Worm (Caenorhabditis elegans): ENCODE data around the gene srsx-15.

srsx-15 gene

ce11 chrIV:5649073-5649583 lies 25.5 kb upstream of the srsx-15 start, which contains the start of gene csn-5:
Gene csn-5 (plus strand): TSS chrIV:5649533.
- TF ChIP-seq lin-15B (tag; optimal IDR thresholded peaks at IDR 0.05) (peak; percentile 20), nhr-76 (tag; optimal IDR thresholded peaks at IDR 0.05) (no peak), pha-4 (tag; optimal IDR thresholded peaks at IDR 0.05) (peak; percentile 56), pqm-1 (tag; optimal IDR thresholded peaks at IDR 0.05) (no peak), nfya-1 (tag; optimal IDR thresholded peaks at IDR 0.05; ENCODE audit: insufficient read depth) (peak; percentile 15), eor-1 (tag; optimal IDR thresholded peaks at IDR 0.05) (no peak), R02D3.7 (tag; optimal IDR thresholded peaks at IDR 0.05) (peak; percentile 90)

- TF ChIP-seq lin-15B (tag; optimal IDR thresholded peaks at IDR 0.05): no peak
- no peak for TF ChIP-seq nhr-67 (tag; optimal IDR thresholded peaks at IDR 0.05)
- no peak for TF ChIP-seq nhr-25 (tag; optimal IDR thresholded peaks at IDR 0.05)
- TF ChIP-seq unc-62 (GFP tag; optimal IDR thresholded peaks at IDR 0.05): no peak
- no peak for TF ChIP-seq fkh-10 (GFP tag; optimal IDR thresholded peaks at IDR 0.05)
- no peak for TF ChIP-seq nhr-11 (tag; optimal IDR thresholded peaks at IDR 0.05)
- no peak for TF ChIP-seq nhr-23 (tag; optimal IDR thresholded peaks at IDR 0.05)
- TF ChIP-seq nhr-28 (tag; optimal IDR thresholded peaks at IDR 0.05): no peak
- no peak for TF ChIP-seq elt-2 (tag; optimal IDR thresholded peaks at IDR 0.05)
- TF ChIP-seq eor-1 (tag; optimal IDR thresholded peaks at IDR 0.05): no peak
- no peak for TF ChIP-seq ceh-28 (tag; optimal IDR thresholded peaks at IDR 0.05)
- no peak for TF ChIP-seq elt-3 (tag; optimal IDR thresholded peaks at IDR 0.05)
- TF ChIP-seq nhr-76 (tag; optimal IDR thresholded peaks at IDR 0.05): no peak
- no peak for TF ChIP-seq egl-5 (tag; optimal IDR thresholded peaks at IDR 0.05)
- TF ChIP-seq sea-2 (GFP tag; optimal IDR thresholded peaks at IDR 0.05): no peak
- TF ChIP-seq R02D3.7 (tag; optimal IDR thresholded peaks at IDR 0.05): no peak
These were observed 22.0 kb upstream of the srsx-15 start, which contains the start of the genes srd-8 and B0547.2 for ce11 chrIV:5645514-5646052. Gene srd-8 (minus strand): TSS chrIV:5645614. Gene B0547.2 (plus strand): TSS chrIV:5646002.

ce11 chrIV:5635551-5635950 lies 11.9 kb upstream of the srsx-15 start, which contains the start of gene srd-13:
Gene srd-13 (minus strand): TSS chrIV:5635651.
- TF ChIP-seq nhr-25 (tag; optimal IDR thresholded peaks at IDR 0.05) (no peak), jun-1 (tag; optimal IDR thresholded peaks at IDR 0.05) (no peak), lin-15B (tag; optimal IDR thresholded peaks at IDR 0.05) (no peak), nhr-77 (tag; optimal IDR thresholded peaks at IDR 0.05) (no peak), nhr-28 (tag; optimal IDR thresholded peaks at IDR 0.05) (no peak), unc-39 (tag; optimal IDR thresholded peaks at IDR 0.05) (no peak)

ce11 chrIV:5632536-5632935 lies 8.9 kb upstream of the srsx-15 start:
- no peak for TF ChIP-seq egl-27 (tag; optimal IDR thresholded peaks at IDR 0.05)
- TF ChIP-seq eor-1 (tag; optimal IDR thresholded peaks at IDR 0.05): no peak

ce11 chrIV:5631628-5632027 lies 8.0 kb upstream of the srsx-15 start, which contains the start of gene ttbk-8.2:
Gene ttbk-8.2 (plus strand): TSS chrIV:5631928.
- TF ChIP-seq nhr-67 (tag; optimal IDR thresholded peaks at IDR 0.05) (no peak), ceh-82 (tag; optimal IDR thresholded peaks at IDR 0.05) (no peak), zag-1 (tag; optimal IDR thresholded peaks at IDR 0.05) (no peak), ceh-9 (tag; optimal IDR thresholded peaks at IDR 0.05) (no peak), unc-39 (tag; optimal IDR thresholded peaks at IDR 0.05) (no peak), lsy-12 (tag; optimal IDR thresholded peaks at IDR 0.05) (no peak), elt-3 (tag; optimal IDR thresholded peaks at IDR 0.05) (no peak), skn-1 (tag; optimal IDR thresholded peaks at IDR 0.05) (no peak)

ce11 chrIV:5630156-5630555 lies 6.5 kb upstream of the srsx-15 start, which contains the start of gene srd-12:
Gene srd-12 (minus strand): TSS chrIV:5630256.
- TF ChIP-seq ZK546.5 (tag; optimal IDR thresholded peaks at IDR 0.05) (no peak), daf-12 (tag; optimal IDR thresholded peaks at IDR 0.05) (no peak), ceh-82 (tag; optimal IDR thresholded peaks at IDR 0.05) (no peak), nhr-43 (tag; optimal IDR thresholded peaks at IDR 0.05; ENCODE audit: poor library complexity, severe bottlenecking) (no peak), nhr-28 (tag; optimal IDR thresholded peaks at IDR 0.05) (no peak), pqm-1 (tag; optimal IDR thresholded peaks at IDR 0.05) (no peak), egl-5 (tag; optimal IDR thresholded peaks at IDR 0.05) (no peak), nfya-1 (tag; optimal IDR thresholded peaks at IDR 0.05; ENCODE audit: insufficient read depth) (no peak), ceh-16 (tag; optimal IDR thresholded peaks at IDR 0.05) (no peak), nhr-11 (tag; optimal IDR thresholded peaks at IDR 0.05) (no peak), nhr-23 (tag; optimal IDR thresholded peaks at IDR 0.05) (no peak), ama-1 (optimal IDR thresholded peaks at IDR 0.05) (no peak)

Measured in whole organism, L3 larva.